Fruit fly (Drosophila melanogaster) whole organism, adult: ENCODE data around the gene Hr39.

ENCODE experiments used
- Crg-1 ChIP-seq: fragments of 200-800 bp; sonication (Bioruptor generic); optimal IDR thresholded peaks from 2 replicates; lab custom pipeline; 2016; ENCODE audit warnings: missing biosample characterization, missing genetic modification characterization
- bab1 ChIP-seq: fragments of 200-800 bp; sonication (Bioruptor generic); optimal IDR thresholded peaks from 3 replicates; lab custom pipeline; 2019; ENCODE audit warnings: missing biosample characterization, mild to moderate bottlenecking, missing genetic modification characterization, moderate library complexity
- cnc ChIP-seq, 2 experiments: fragments of >200 bp; optimal IDR thresholded peaks; 2 replicates each; lab custom pipeline; 2017
- kay ChIP-seq: fragments of 200-800 bp; sonication (Bioruptor generic); peaks from one replicate; lab custom pipeline; 2016; ENCODE audit warnings: missing biosample characterization, missing genetic modification characterization, borderline replicate concordance

dm6 chr2L:21251750-21252149 is 14.7 kb downstream of the Hr39 start:
- TF ChIP-seq cnc (optimal IDR thresholded peaks at IDR 0.05; lab: Kevin White, UChicago), result no peak
- TF ChIP-seq bab1, result no peak
- TF ChIP-seq Crg-1 (GFP tag; lab: Kevin White, UChicago), result no peak
- TF ChIP-seq kay, result no peak
